Worm (Caenorhabditis elegans) whole organism, L4/young adult: ENCODE measurements around the gene F44G4.1.

Experiments
- dao-5 ChIP-seq: sonication (generic microtip); optimal IDR thresholded peaks from 2 replicates; lab custom pipeline; 2016; ENCODE audit warnings: missing genotype, missing genetic modification characterization, moderate library complexity, missing compliant biosample characterization
- him-1 ChIP-seq: sonication (generic microtip); optimal IDR thresholded peaks from 2 replicates; lab custom pipeline; 2016; ENCODE audit warnings: missing genotype, missing genetic modification reagents, missing genetic modification characterization, missing compliant biosample characterization

- TF ChIP-seq him-1 (tag; lab: Kevin White, UChicago) (no peak), dao-5 (tag; lab: Kevin White, UChicago) (no peak)
These were observed 20.9 kb upstream of the F44G4.1 start, which contains the start of gene tomm-40 for ce11 chrII:8973516-8974043.
